Worm (Caenorhabditis elegans) whole organism, young adult: ENCODE measurements around the gene egl-46.

Source experiments
- B0261.1 ChIP-seq: sonication (generic microtip); optimal IDR thresholded peaks from 2 replicates; lab custom pipeline; 2016; ENCODE audit warnings: mild to moderate bottlenecking, missing genetic modification characterization, moderate library complexity, missing compliant biosample characterization
- C17E4.6 ChIP-seq: fragments of 200-800 bp; sonication (Bioruptor generic); IDR thresholded peaks from 2 replicates; pipeline ENCODE4 v1.3.6; 2022; ENCODE audit warnings: missing genetic modification reagents, missing genetic modification characterization, missing compliant biosample characterization
- F37B4.10 ChIP-seq: fragments of 200-800 bp; sonication (Bioruptor generic); IDR thresholded peaks from 2 replicates; pipeline ENCODE4 v1.3.6; 2022; ENCODE audit warnings: missing genetic modification characterization, missing compliant biosample characterization
- F39B2.1 ChIP-seq: fragments of 200-800 bp; sonication (Bioruptor generic); IDR thresholded peaks from 2 replicates; pipeline ENCODE4 v1.3.6; 2022; ENCODE audit warnings: missing genetic modification reagents, missing genetic modification characterization, missing compliant biosample characterization
- F49E8.2 ChIP-seq: sonication (generic microtip); optimal IDR thresholded peaks from 3 replicates; lab custom pipeline; 2017; ENCODE audit warnings: missing genetic modification characterization, mild to moderate bottlenecking, missing compliant biosample characterization, antibody characterized with exemption, moderate library complexity; ENCODE audit not compliant: insufficient read depth
- Y56A3A.18 ChIP-seq: fragments of 200-800 bp; sonication (Bioruptor generic); IDR thresholded peaks from 2 replicates; pipeline ENCODE4 v1.3.6; 2022; ENCODE audit warnings: missing genetic modification reagents, missing genetic modification characterization, missing compliant biosample characterization
- Y67H2A.10 ChIP-seq: fragments of 200-800 bp; sonication (Bioruptor generic); conservative IDR thresholded peaks from 2 replicates; pipeline ENCODE4 v1.3.6; 2022; ENCODE audit warnings: missing genetic modification reagents, missing genetic modification characterization, missing compliant biosample characterization
- aptf-2 ChIP-seq: fragments of 200-800 bp; sonication (Bioruptor generic); conservative IDR thresholded peaks from 2 replicates; pipeline ENCODE4 v1.3.6; 2022; ENCODE audit warnings: missing genetic modification reagents, missing genetic modification characterization, missing compliant biosample characterization
- atf-7 ChIP-seq: sonication (generic microtip); optimal IDR thresholded peaks from 2 replicates; lab custom pipeline; 2017; ENCODE audit warnings: mild to moderate bottlenecking, missing genetic modification characterization, missing compliant biosample characterization
- attf-6 ChIP-seq: fragments of 200-800 bp; sonication (Bioruptor generic); IDR thresholded peaks from 2 replicates; pipeline ENCODE4 v1.3.6; 2022; ENCODE audit warnings: missing genetic modification reagents, missing genetic modification characterization, missing compliant biosample characterization
- bed-2 ChIP-seq: fragments of 200-800 bp; sonication (Bioruptor generic); IDR thresholded peaks from 2 replicates; pipeline ENCODE4 v1.3.6; 2022; ENCODE audit warnings: missing genetic modification reagents, missing genetic modification characterization, missing compliant biosample characterization
- cebp-2 ChIP-seq: fragments of 200-800 bp; sonication (Bioruptor generic); IDR thresholded peaks from 2 replicates; pipeline ENCODE4 v1.3.6; 2022; ENCODE audit warnings: missing genetic modification characterization, missing compliant biosample characterization
- ceh-58 ChIP-seq: fragments of 200-800 bp; sonication (Bioruptor generic); IDR thresholded peaks from 2 replicates; pipeline ENCODE4 v1.3.6; 2022; ENCODE audit warnings: missing genetic modification characterization, missing compliant biosample characterization
- ceh-79 ChIP-seq: sonication (generic microtip); optimal IDR thresholded peaks from 2 replicates; lab custom pipeline; 2017; ENCODE audit warnings: mild to moderate bottlenecking, missing genetic modification characterization, missing compliant biosample characterization
- chd-7 ChIP-seq: sonication (generic microtip); optimal IDR thresholded peaks from 2 replicates; lab custom pipeline; 2016; ENCODE audit warnings: mild to moderate bottlenecking, missing genetic modification characterization, moderate library complexity, missing compliant biosample characterization
- dox-1 ChIP-seq: fragments of 200-800 bp; sonication (Bioruptor generic); IDR thresholded peaks from 2 replicates; pipeline ENCODE4 v1.3.6; 2022; ENCODE audit warnings: missing genetic modification reagents, missing genetic modification characterization, missing compliant biosample characterization
- dpl-1 ChIP-seq: fragments of 150-350 bp; optimal IDR thresholded peaks from 2 replicates; lab custom pipeline; 2014; ENCODE audit warnings: missing biosample characterization, missing genetic modification reagents, missing genetic modification characterization
- egrh-3 ChIP-seq: fragments of 200-800 bp; sonication (Bioruptor generic); IDR thresholded peaks from 2 replicates; pipeline ENCODE4 v1.3.6; 2022; ENCODE audit warnings: missing genetic modification reagents, missing genetic modification characterization, missing compliant biosample characterization
- hlh-12 ChIP-seq: sonication (generic microtip); optimal IDR thresholded peaks from 2 replicates; lab custom pipeline; 2016; ENCODE audit warnings: missing genetic modification characterization, missing compliant biosample characterization
- hlh-26 ChIP-seq: fragments of 200-800 bp; sonication (Bioruptor generic); conservative IDR thresholded peaks from 2 replicates; pipeline ENCODE4 v1.3.6; 2022; ENCODE audit warnings: missing genetic modification reagents, missing genetic modification characterization, missing compliant biosample characterization
- let-607 ChIP-seq, 2 experiments: fragments of 200-800 bp in 1 of 2; sonication (Bioruptor generic) in 1 of 2; sonication (generic microtip) in 1 of 2; optimal IDR thresholded peaks; 2 replicates each; lab custom pipeline; 2016 to 2018; ENCODE audit warnings: mild to moderate bottlenecking in 2 of 2, missing compliant biosample characterization in 2 of 2, missing genetic modification characterization in 2 of 2, moderate library complexity in 2 of 2, missing genotype in 1 of 2
- lin-26 ChIP-seq: fragments of 200-800 bp; sonication (Bioruptor generic); IDR thresholded peaks from 2 replicates; pipeline ENCODE4 v1.3.6; 2022; ENCODE audit warnings: missing genetic modification reagents, missing genetic modification characterization, missing compliant biosample characterization
- lsl-1 ChIP-seq: fragments of 200-800 bp; sonication (Bioruptor generic); optimal IDR thresholded peaks from 2 replicates; lab custom pipeline; 2018; ENCODE audit warnings: mild to moderate bottlenecking, missing genetic modification characterization, moderate library complexity, missing compliant biosample characterization
- madf-8 ChIP-seq: fragments of 200-800 bp; sonication (Bioruptor generic); conservative IDR thresholded peaks from 2 replicates; pipeline ENCODE4 v1.3.6; 2022; ENCODE audit warnings: missing genetic modification reagents, missing genetic modification characterization, missing compliant biosample characterization
- mcd-1 ChIP-seq: fragments of 200-800 bp; sonication (Bioruptor generic); IDR thresholded peaks from 2 replicates; pipeline ENCODE4 v1.3.6; 2022; ENCODE audit warnings: missing genetic modification reagents, missing genetic modification characterization, missing compliant biosample characterization
- mes-4 ChIP-seq: sonication (generic microtip); optimal IDR thresholded peaks from 2 replicates; lab custom pipeline; 2016; ENCODE audit warnings: missing genotype, missing genetic modification characterization, missing compliant biosample characterization
- nfya-1 ChIP-seq: sonication (generic microtip); optimal IDR thresholded peaks from 2 replicates; lab custom pipeline; 2017; ENCODE audit warnings: antibody characterized with exemption, missing compliant biosample characterization, missing genetic modification characterization, borderline replicate concordance; ENCODE audit not compliant: insufficient read depth
- nhr-179 ChIP-seq: sonication (generic microtip); optimal IDR thresholded peaks from 2 replicates; lab custom pipeline; 2016; ENCODE audit warnings: mild to moderate bottlenecking, missing genetic modification characterization, missing compliant biosample characterization
- pha-4 ChIP-seq: fragments of 150-350 bp; sonication (generic microtip); optimal IDR thresholded peaks from 2 replicates; lab custom pipeline; 2014; ENCODE audit warnings: missing biosample characterization, missing genetic modification reagents, missing genetic modification characterization
- snpc-3.4 ChIP-seq: sonication (generic microtip); optimal IDR thresholded peaks from 2 replicates; lab custom pipeline; 2017; ENCODE audit warnings: missing genetic modification characterization, mild to moderate bottlenecking, missing compliant biosample characterization, antibody characterized with exemption, moderate library complexity, missing genotype, missing genetic modification reagents
- unc-62 ChIP-seq: fragments of 150-350 bp; optimal IDR thresholded peaks from 2 replicates; lab custom pipeline; 2014; ENCODE audit warnings: missing biosample characterization, missing genetic modification reagents, missing genetic modification characterization
- zfh-2 ChIP-seq: fragments of 200-800 bp; sonication (Bioruptor generic); conservative IDR thresholded peaks from 2 replicates; pipeline ENCODE4 v1.3.6; 2022; ENCODE audit warnings: missing genetic modification reagents, missing genetic modification characterization, missing compliant biosample characterization
- zim-3 ChIP-seq: sonication (generic microtip); optimal IDR thresholded peaks from 2 replicates; lab custom pipeline; 2017; ENCODE audit warnings: mild to moderate bottlenecking, missing genetic modification characterization, moderate library complexity, missing compliant biosample characterization
- ztf-18 ChIP-seq: sonication (generic microtip); optimal IDR thresholded peaks from 2 replicates; lab custom pipeline; 2016; ENCODE audit warnings: missing genotype, mild to moderate bottlenecking, missing genetic modification characterization, missing compliant biosample characterization
- ztf-22 ChIP-seq: fragments of 200-800 bp; sonication (Bioruptor generic); optimal IDR thresholded peaks from 2 replicates; lab custom pipeline; 2018; ENCODE audit warnings: mild to moderate bottlenecking, missing genetic modification characterization, moderate library complexity, missing compliant biosample characterization
- ztf-26 ChIP-seq: sonication (generic microtip); optimal IDR thresholded peaks from 2 replicates; lab custom pipeline; 2017; ENCODE audit warnings: missing genetic modification characterization, missing compliant biosample characterization
- ztf-28 ChIP-seq: fragments of 200-800 bp; sonication (Bioruptor generic); IDR thresholded peaks from 2 replicates; pipeline ENCODE4 v1.3.6; 2022; ENCODE audit warnings: missing genetic modification reagents, missing genetic modification characterization, missing compliant biosample characterization

Gene egl-46

DNA sequence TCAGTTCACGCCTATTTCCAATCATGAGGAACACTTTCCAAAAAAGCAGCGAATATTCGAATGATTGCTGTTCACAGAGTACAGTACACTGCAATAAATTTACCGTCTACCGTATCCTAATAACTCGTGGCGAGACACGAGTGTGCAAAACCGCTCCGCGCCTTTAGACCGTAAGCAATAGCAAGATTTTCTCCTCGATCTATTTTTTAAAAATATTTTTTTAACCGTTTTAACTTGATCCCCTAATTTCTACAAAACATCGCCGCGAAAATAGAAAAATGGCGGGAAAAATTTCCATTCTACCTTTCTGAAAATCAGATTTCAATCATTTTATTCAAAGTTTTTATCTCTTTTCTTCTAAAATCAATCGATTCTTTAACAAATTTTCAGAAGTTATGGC is 21.3 kb upstream of the egl-46 start, which contains the start of gene era-1 (continued):
- TF ChIP-seq ztf-28 (GFP tag; lab: Robert Waterston, UW) (no peak), lin-26 (GFP tag; lab: Robert Waterston, UW) (no peak), hlh-12 (tag; lab: Kevin White, UChicago) (no peak), ztf-26 (tag; lab: Kevin White, UChicago) (no peak), F39B2.1 (GFP tag; lab: Robert Waterston, UW) (no peak), lsl-1 (peak; percentile 92), aptf-2 (no peak), zfh-2 (GFP tag; lab: Robert Waterston, UW) (no peak), mes-4 (tag; lab: Kevin White, UChicago) (no peak), ztf-18 (tag; lab: Kevin White, UChicago) (no peak), snpc-3.4 (peak; percentile 27), bed-2 (no peak), egrh-3 (no peak), Y56A3A.18 (GFP tag; lab: Robert Waterston, UW) (no peak), C17E4.6 (GFP tag; lab: Robert Waterston, UW) (no peak), hlh-26 (GFP tag; lab: Robert Waterston, UW) (no peak), dpl-1 (GFP tag; lab: Kevin White, UChicago) (peak; percentile 61), ceh-79 (tag; lab: Kevin White, UChicago) (no peak), attf-6 (GFP tag; lab: Robert Waterston, UW) (no peak), unc-62 (GFP tag; lab: Kevin White, UChicago) (no peak), Y67H2A.10 (GFP tag; lab: Robert Waterston, UW) (no peak)

DNA sequence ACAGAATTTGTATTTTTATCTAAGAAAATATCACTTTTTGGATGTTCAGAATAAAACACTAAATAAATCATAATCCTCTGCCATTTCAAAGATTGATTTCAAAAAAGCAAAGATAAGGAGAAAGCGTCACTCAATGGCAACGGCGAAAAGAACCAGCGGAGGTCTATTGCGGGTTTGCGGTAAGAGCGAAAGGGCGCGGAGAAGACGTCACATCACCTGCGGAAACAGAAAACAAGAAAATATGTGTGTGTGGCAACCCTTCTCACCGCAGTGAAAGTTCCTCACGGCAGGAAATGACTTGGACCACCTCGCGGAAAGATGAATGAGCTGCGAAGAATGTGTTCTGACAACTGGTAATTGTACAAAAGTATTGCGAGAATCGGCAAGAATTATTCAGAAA is 18.5 kb upstream of the egl-46 start:
- no peak for TF ChIP-seq nfya-1 (tag; lab: Kevin White, UChicago)
- no peak for TF ChIP-seq zim-3 (tag; lab: Kevin White, UChicago)
- TF ChIP-seq madf-8 (GFP tag; lab: Robert Waterston, UW) = no peak
- TF ChIP-seq F39B2.1 (GFP tag; lab: Robert Waterston, UW) = no peak
- no peak for TF ChIP-seq pha-4 (tag; lab: Kevin White, UChicago)
- no peak for TF ChIP-seq let-607 (tag; optimal IDR thresholded peaks at IDR 0.05; lab: Kevin White, UChicago)
- no peak for TF ChIP-seq dox-1 (GFP tag; lab: Robert Waterston, UW)
- TF ChIP-seq nhr-179 = no peak
- no peak for TF ChIP-seq atf-7 (tag; lab: Kevin White, UChicago)
- TF ChIP-seq B0261.1 (tag; lab: Kevin White, UChicago) = no peak

DNA sequence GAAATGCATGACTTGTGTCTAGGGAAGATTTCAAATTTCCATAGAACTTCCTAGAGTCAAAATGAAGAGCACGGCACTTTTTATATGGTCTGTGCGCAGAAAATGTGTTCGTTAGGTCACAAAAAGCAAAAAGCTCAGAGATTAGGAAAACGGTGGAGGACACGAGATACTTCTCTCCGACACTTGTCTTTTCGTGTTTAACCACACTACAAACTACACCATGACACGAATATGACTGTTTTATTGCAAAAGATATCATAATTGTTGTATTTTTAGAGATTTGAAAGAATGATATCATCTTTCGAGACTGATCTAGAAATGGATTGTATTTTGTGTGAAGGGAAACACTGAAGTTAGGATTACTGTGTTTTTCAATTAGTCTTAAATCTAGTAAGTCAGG is 17.6 kb upstream of the egl-46 start:
- no peak for TF ChIP-seq mcd-1 (GFP tag; lab: Robert Waterston, UW)
- no peak for TF ChIP-seq ceh-79 (tag; lab: Kevin White, UChicago)
- TF ChIP-seq lsl-1 = no peak
- TF ChIP-seq cebp-2 (GFP tag; lab: Robert Waterston, UW) = no peak
- TF ChIP-seq nhr-179 = no peak
- no peak for TF ChIP-seq F49E8.2
- no peak for TF ChIP-seq aptf-2
- no peak for TF ChIP-seq ceh-58
- TF ChIP-seq F37B4.10 (GFP tag; lab: Robert Waterston, UW) = no peak
- TF ChIP-seq chd-7 (tag; lab: Kevin White, UChicago) = no peak
- TF ChIP-seq ztf-22 = no peak
